Fruit fly (Drosophila melanogaster) whole organism, embryonic: ENCODE measurements around the gene CG10984.
A peak's percentile ranks its signal among the peaks of the same experiment; 100 is the strongest.

Experiments
- Atf-2 ChIP-seq: fragments of 200-800 bp; sonication (Bioruptor generic); optimal IDR thresholded peaks from 2 replicates; lab custom pipeline; 2016; ENCODE audit warnings: missing biosample characterization, missing genetic modification characterization
- Awh ChIP-seq: fragments of 200-800 bp; sonication (Bioruptor generic); IDR thresholded peaks from 2 replicates; pipeline ENCODE4, ENCODE4 v1.3.6; 2022; ENCODE audit warnings: missing biosample characterization, missing genetic modification characterization
- B-H2 ChIP-seq: fragments of 200-800 bp; sonication (Bioruptor generic); optimal IDR thresholded peaks from 2 replicates; lab custom pipeline; 2018; ENCODE audit warnings: missing biosample characterization, mild to moderate bottlenecking, missing genetic modification characterization
- CG10267 ChIP-seq: fragments of 200-800 bp; sonication (Bioruptor generic); optimal IDR thresholded peaks from 2 replicates; lab custom pipeline; 2018; ENCODE audit warnings: missing biosample characterization, mild to moderate bottlenecking, missing genetic modification characterization, moderate library complexity
- CG10274 ChIP-seq: fragments of 200-800 bp; sonication (Bioruptor generic); optimal IDR thresholded peaks from 3 replicates; lab custom pipeline; 2017; ENCODE audit warnings: missing biosample characterization, mild to moderate bottlenecking, missing genetic modification characterization
- CG13296 ChIP-seq: fragments of 200-800 bp; sonication (Bioruptor generic); optimal IDR thresholded peaks from 3 replicates; lab custom pipeline; 2018; ENCODE audit warnings: missing biosample characterization, mild to moderate bottlenecking, missing genetic modification characterization
- CG17829 ChIP-seq: fragments of 200-800 bp; optimal IDR thresholded peaks from 2 replicates; lab custom pipeline; 2019; ENCODE audit warnings: missing biosample characterization, mild to moderate bottlenecking, missing genetic modification characterization, moderate library complexity
- CG18011 ChIP-seq: fragments of 200-800 bp; sonication (Bioruptor generic); optimal IDR thresholded peaks from 2 replicates; lab custom pipeline; 2017; ENCODE audit warnings: missing biosample characterization, missing genetic modification characterization, mild to moderate bottlenecking, moderate library complexity, missing genotype
- CG2678 ChIP-seq: fragments of 200-800 bp; sonication (Bioruptor generic); optimal IDR thresholded peaks from 3 replicates; lab custom pipeline; 2019; ENCODE audit warnings: missing biosample characterization, mild to moderate bottlenecking, missing genetic modification characterization, moderate library complexity
- CG3163 ChIP-seq: fragments of 200-800 bp; sonication (Bioruptor generic); optimal IDR thresholded peaks from 3 replicates; lab custom pipeline; 2016; ENCODE audit warnings: missing biosample characterization, missing genetic modification characterization
- CG3281 ChIP-seq: fragments of 200-800 bp; sonication (Bioruptor generic); optimal IDR thresholded peaks from 3 replicates; lab custom pipeline; 2017; ENCODE audit warnings: missing biosample characterization, mild to moderate bottlenecking, missing genetic modification characterization
- CG34376 ChIP-seq: fragments of 200-800 bp; sonication (Bioruptor generic); optimal IDR thresholded peaks from 2 replicates; lab custom pipeline; 2018; ENCODE audit warnings: missing biosample characterization, mild to moderate bottlenecking, missing genetic modification characterization
- CG3995 ChIP-seq: fragments of 200-800 bp; sonication (Bioruptor generic); optimal IDR thresholded peaks from 3 replicates; lab custom pipeline; 2016; ENCODE audit warnings: missing biosample characterization, missing genetic modification characterization
- CG4328 ChIP-seq: fragments of 200-800 bp; sonication (Bioruptor generic); optimal IDR thresholded peaks from 3 replicates; lab custom pipeline; 2017; ENCODE audit warnings: missing biosample characterization, missing genetic modification reagents, missing genetic modification characterization
- CG9817 ChIP-seq: fragments of 200-800 bp; sonication (Bioruptor generic); optimal IDR thresholded peaks from 2 replicates; lab custom pipeline; 2018; ENCODE audit warnings: missing biosample characterization, mild to moderate bottlenecking, missing genetic modification characterization, moderate library complexity
- Chrac-16 ChIP-seq: fragments of 200-800 bp; sonication (Bioruptor generic); optimal IDR thresholded peaks from 3 replicates; lab custom pipeline; 2016; ENCODE audit warnings: missing biosample characterization, missing genetic modification characterization
- Dek ChIP-seq: fragments of 200-800 bp; sonication (Bioruptor generic); optimal IDR thresholded peaks from 3 replicates; lab custom pipeline; 2019; ENCODE audit warnings: missing biosample characterization, mild to moderate bottlenecking, missing genetic modification characterization, moderate library complexity
- Dfd ChIP-seq, 2 experiments: fragments of >200 bp; optimal IDR thresholded peaks; 2 replicates each; lab custom pipeline; 2017; ENCODE audit warnings: missing biosample characterization in 2 of 2, missing genetic modification characterization in 2 of 2
- Dref ChIP-seq: fragments of 200-800 bp; sonication (Bioruptor generic); IDR thresholded peaks from 2 replicates; pipeline ENCODE4 v1.3.6; 2022; ENCODE audit warnings: missing biosample characterization, missing genetic modification characterization
- E2f1 ChIP-seq: fragments of 200-800 bp; sonication (Bioruptor generic); IDR thresholded peaks from 2 replicates; pipeline ENCODE4 v1.3.6; 2022; ENCODE audit warnings: missing biosample characterization, missing genetic modification characterization
- HLH54F ChIP-seq: fragments of 200-800 bp; sonication (Bioruptor generic); optimal IDR thresholded peaks from 3 replicates; lab custom pipeline; 2016; ENCODE audit warnings: missing biosample characterization, missing genetic modification characterization
- Hr78 ChIP-seq, 2 experiments: fragments of 200-800 bp in 1 of 2; fragments of >200 bp in 1 of 2; sonication (Bioruptor generic) in 1 of 2; optimal IDR thresholded peaks; 2 replicates each; lab custom pipeline; 2017 to 2019; ENCODE audit warnings: missing biosample characterization in 2 of 2, missing genetic modification characterization in 2 of 2, mild to moderate bottlenecking in 1 of 2, moderate library complexity in 1 of 2
- Hsf ChIP-seq: fragments of 200-800 bp; sonication (Bioruptor generic); optimal IDR thresholded peaks from 3 replicates; lab custom pipeline; 2016; ENCODE audit warnings: missing biosample characterization, missing genetic modification characterization
- Med ChIP-seq: fragments of 200-800 bp; sonication (Bioruptor generic); peaks from one replicate; lab custom pipeline; 2016; ENCODE audit warnings: missing biosample characterization, missing genetic modification characterization, mild to moderate bottlenecking, inconsistent platforms, moderate library complexity
- Mrtf ChIP-seq: fragments of 200-800 bp; sonication (Bioruptor generic); IDR thresholded peaks from 3 replicates; pipeline ENCODE4 v1.3.6; 2022; ENCODE audit warnings: missing biosample characterization, missing genetic modification characterization
- Optix ChIP-seq: fragments of 200-800 bp; sonication (Bioruptor generic); IDR thresholded peaks from 3 replicates; pipeline ENCODE4 v1.3.6; 2022; ENCODE audit warnings: missing biosample characterization, missing genetic modification characterization
- Scr ChIP-seq: fragments of 200-800 bp; sonication (Bioruptor generic); IDR thresholded peaks from 2 replicates; pipeline ENCODE4 v1.3.6; 2022; ENCODE audit warnings: missing biosample characterization, missing genetic modification characterization; ENCODE audit not compliant: partially characterized antibody
- Sin3A ChIP-seq: fragments of >200 bp; optimal IDR thresholded peaks from 2 replicates; lab custom pipeline; 2018
- Sox102F ChIP-seq: fragments of 200-800 bp; sonication (Bioruptor generic); optimal IDR thresholded peaks from 2 replicates; lab custom pipeline; 2018; ENCODE audit warnings: missing biosample characterization, mild to moderate bottlenecking, missing genetic modification characterization, moderate library complexity
- Sry-δ ChIP-seq: fragments of 200-800 bp; sonication (Bioruptor generic); optimal IDR thresholded peaks from 2 replicates; lab custom pipeline; 2016; ENCODE audit warnings: missing biosample characterization, missing genetic modification characterization
- Trl ChIP-seq, 3 experiments: fragments of >200 bp in 2 of 3; fragments of 200-800 bp in 1 of 3; sonication (Bioruptor generic) in 1 of 3; optimal IDR thresholded peaks; 2 replicates in 1 of 3; 3 replicates in 2 of 3; lab custom pipeline; 2016 to 2017; ENCODE audit warnings: missing biosample characterization in 1 of 3, missing genetic modification characterization in 1 of 3
- Xbp1 ChIP-seq: fragments of 200-800 bp; sonication (Bioruptor generic); optimal IDR thresholded peaks from 3 replicates; lab custom pipeline; 2016; ENCODE audit warnings: missing biosample characterization, mild to moderate bottlenecking, missing genetic modification characterization
- cas ChIP-seq: fragments of 200-800 bp; sonication (Bioruptor generic); IDR thresholded peaks from 2 replicates; pipeline ENCODE4 v1.3.6; 2022; ENCODE audit warnings: missing biosample characterization, missing genetic modification characterization
- dati ChIP-seq: fragments of 200-800 bp; sonication (Bioruptor generic); IDR thresholded peaks from 2 replicates; pipeline ENCODE4 v1.3.6; 2022; ENCODE audit warnings: missing biosample characterization, missing genetic modification characterization
- dmrt99B ChIP-seq: fragments of 200-800 bp; sonication (Bioruptor generic); optimal IDR thresholded peaks from 2 replicates; lab custom pipeline; 2018; ENCODE audit warnings: missing biosample characterization, mild to moderate bottlenecking, missing genetic modification characterization, moderate library complexity
- ems ChIP-seq: fragments of 200-800 bp; sonication (Bioruptor generic); optimal IDR thresholded peaks from 3 replicates; lab custom pipeline; 2016; ENCODE audit warnings: missing biosample characterization, missing genetic modification characterization
- exex ChIP-seq: fragments of 200-800 bp; sonication (Bioruptor generic); optimal IDR thresholded peaks from 4 replicates; lab custom pipeline; 2018; ENCODE audit warnings: missing biosample characterization, mild to moderate bottlenecking, missing genetic modification characterization, moderate library complexity
- fru ChIP-seq: fragments of >200 bp; optimal IDR thresholded peaks from 2 replicates; lab custom pipeline; 2017
- grn ChIP-seq: fragments of 200-800 bp; sonication (Bioruptor generic); optimal IDR thresholded peaks from 3 replicates; lab custom pipeline; 2017; ENCODE audit warnings: missing biosample characterization, missing genetic modification characterization
- jing ChIP-seq: fragments of 200-800 bp; sonication (Bioruptor generic); optimal IDR thresholded peaks from 2 replicates; lab custom pipeline; 2018; ENCODE audit warnings: missing biosample characterization, mild to moderate bottlenecking, missing genetic modification characterization
- mirr ChIP-seq: fragments of 200-800 bp; sonication (Bioruptor generic); optimal IDR thresholded peaks from 3 replicates; lab custom pipeline; 2018; ENCODE audit warnings: missing biosample characterization, mild to moderate bottlenecking, missing genetic modification characterization
- nerfin-1 ChIP-seq: fragments of 200-800 bp; sonication (Bioruptor generic); optimal IDR thresholded peaks from 3 replicates; lab custom pipeline; 2019; ENCODE audit warnings: missing biosample characterization, mild to moderate bottlenecking, missing genetic modification characterization, moderate library complexity
- pho ChIP-seq: fragments of 200-800 bp; sonication (Bioruptor generic); optimal IDR thresholded peaks from 2 replicates; lab custom pipeline; 2016; ENCODE audit warnings: missing biosample characterization, missing genetic modification characterization
- pros ChIP-seq: fragments of 200-800 bp; sonication (Bioruptor generic); optimal IDR thresholded peaks from 3 replicates; lab custom pipeline; 2019; ENCODE audit warnings: missing biosample characterization, mild to moderate bottlenecking, missing genetic modification characterization, moderate library complexity
- sd ChIP-seq: fragments of 200-800 bp; sonication (Bioruptor generic); optimal IDR thresholded peaks from 3 replicates; lab custom pipeline; 2018; ENCODE audit warnings: missing biosample characterization, mild to moderate bottlenecking, missing genetic modification characterization, moderate library complexity
- sens ChIP-seq: fragments of 200-800 bp; sonication (Bioruptor generic); peaks from one replicate; lab custom pipeline; 2016; ENCODE audit warnings: missing biosample characterization, missing genetic modification characterization
- shn ChIP-seq: fragments of 200-800 bp; sonication (Bioruptor generic); optimal IDR thresholded peaks from 3 replicates; lab custom pipeline; 2016; ENCODE audit warnings: missing biosample characterization, missing genetic modification characterization
- sug ChIP-seq: fragments of 200-800 bp; optimal IDR thresholded peaks from 2 replicates; lab custom pipeline; 2019; ENCODE audit warnings: missing biosample characterization, mild to moderate bottlenecking, missing genetic modification characterization, moderate library complexity
- usp ChIP-seq: fragments of >200 bp; optimal IDR thresholded peaks from 2 replicates; lab custom pipeline; 2017; ENCODE audit warnings: missing biosample characterization, missing genetic modification characterization
- vnd ChIP-seq: fragments of 200-800 bp; sonication (Bioruptor generic); IDR thresholded peaks from 3 replicates; pipeline ENCODE4 v1.3.6; 2022; ENCODE audit warnings: missing biosample characterization, missing genetic modification characterization; ENCODE audit not compliant: partially characterized antibody

Gene CG10984

DNA sequence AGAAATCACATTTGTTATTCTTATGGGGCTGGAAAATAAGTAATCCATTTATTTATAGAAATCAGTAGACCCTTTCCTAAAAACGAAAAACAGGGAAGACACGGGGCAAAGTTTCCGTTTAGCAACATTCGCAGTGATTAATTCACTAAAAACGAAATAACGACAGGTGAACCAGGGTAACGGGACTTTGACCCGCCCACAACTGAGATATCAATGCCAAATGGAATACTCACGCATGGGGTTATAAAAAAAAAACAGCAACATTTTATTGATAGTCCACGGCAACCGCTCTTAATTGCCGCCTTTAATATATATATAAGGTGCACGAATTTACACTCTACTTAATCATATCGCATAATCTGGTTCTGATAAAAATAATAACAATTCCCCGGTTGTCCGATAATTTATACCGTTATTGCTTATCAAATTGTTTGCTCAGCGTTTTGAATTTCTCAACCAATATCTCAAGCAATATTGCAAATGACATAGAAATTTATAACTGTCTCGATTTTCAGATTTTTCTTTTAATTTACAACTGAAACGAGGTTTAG lies 41.8 kb downstream of the CG10984 start:
- peak; percentile 56 for TF ChIP-seq grn (GFP tag; lab: Kevin White, UChicago)
- peak; percentile 2 for TF ChIP-seq B-H2 (GFP tag; lab: Kevin White, UChicago)
- no peak for TF ChIP-seq shn
- no peak for TF ChIP-seq Hsf (GFP tag; lab: Kevin White, UChicago)
- TF ChIP-seq sug = peak; percentile 43
- TF ChIP-seq CG3995 (GFP tag; lab: Kevin White, UChicago) = peak; percentile 73
- peak; percentile 73 for TF ChIP-seq mirr
- TF ChIP-seq Optix (GFP tag; lab: Robert Waterston, UW) = no peak
- TF ChIP-seq CG34376 (GFP tag; lab: Kevin White, UChicago) = peak; percentile 90
- TF ChIP-seq sens (GFP tag; lab: Kevin White, UChicago) = peak; percentile 16
- peak; percentile 68 for TF ChIP-seq Med
- TF ChIP-seq exex (tag; lab: Kevin White, UChicago) = peak; percentile 94
- no peak for TF ChIP-seq Xbp1 (GFP tag; lab: Kevin White, UChicago)
- TF ChIP-seq sd (tag; lab: Kevin White, UChicago) = peak; percentile 34
- no peak for TF ChIP-seq Dek

dm6 chr3L:12792933-12793448 lies 43.1 kb downstream of the CG10984 start:
- peak; percentile 90 for TF ChIP-seq CG2678 (tag; lab: Kevin White, UChicago)
- TF ChIP-seq HLH54F (GFP tag; lab: Kevin White, UChicago) = peak; percentile 30
- TF ChIP-seq CG13296 (GFP tag; lab: Kevin White, UChicago) = peak; percentile 75
- peak in 1 of 2 experiments; percentile 21 for TF ChIP-seq Hr78 (GFP tag; optimal IDR thresholded peaks at IDR 0.05; lab: Kevin White, UChicago)
- no peak for TF ChIP-seq usp
- TF ChIP-seq Awh (GFP tag; lab: Robert Waterston, UW) = peak; percentile 55; the same call in 1 of the 2 replicates
- TF ChIP-seq sd (tag; lab: Kevin White, UChicago) = peak; percentile 56
- TF ChIP-seq Sox102F = peak; percentile 61
- TF ChIP-seq pros = no peak
- TF ChIP-seq Scr (GFP tag; lab: Robert Waterston, UW) = no peak
- no peak for TF ChIP-seq CG9817
- no peak for TF ChIP-seq Sin3A
- TF ChIP-seq fru = no peak
- no peak for TF ChIP-seq dati (GFP tag; lab: Robert Waterston, UW)
- TF ChIP-seq dmrt99B (tag; lab: Kevin White, UChicago) = peak; percentile 76
- TF ChIP-seq Dfd (GFP tag; optimal IDR thresholded peaks at IDR 0.05; lab: Kevin White, UChicago) = no peak
- TF ChIP-seq ems (GFP tag; lab: Kevin White, UChicago) = no peak
- TF ChIP-seq CG3281 = peak; percentile 72
- TF ChIP-seq Mrtf (GFP tag; lab: Robert Waterston, UW) = no peak
- TF ChIP-seq Atf-2 (GFP tag; lab: Kevin White, UChicago) = no peak
- TF ChIP-seq nerfin-1 (tag; lab: Kevin White, UChicago) = peak; percentile 54
- no peak for TF ChIP-seq Trl (optimal IDR thresholded peaks at IDR 0.05; lab: Kevin White, UChicago)
- no peak for TF ChIP-seq Trl (GFP tag; optimal IDR thresholded peaks at IDR 0.05; lab: Kevin White, UChicago)
- TF ChIP-seq Chrac-16 = peak; percentile 47
- no peak for TF ChIP-seq Sry-δ (GFP tag; lab: Kevin White, UChicago)
- peak; percentile 1 for TF ChIP-seq CG10274
- peak; percentile 65 for TF ChIP-seq CG10267
- TF ChIP-seq vnd (GFP tag; lab: Robert Waterston, UW) = no peak
- peak; percentile 18 for TF ChIP-seq pho (GFP tag; lab: Kevin White, UChicago)
- TF ChIP-seq CG3163 (GFP tag; lab: Kevin White, UChicago) = no peak
- no peak; the same call in 1 of the 2 replicates for TF ChIP-seq E2f1 (GFP tag; lab: Robert Waterston, UW)
- TF ChIP-seq cas (GFP tag; lab: Robert Waterston, UW) = no peak
- no peak for TF ChIP-seq Dref (GFP tag; lab: Robert Waterston, UW)
- TF ChIP-seq CG4328 (GFP tag; lab: Kevin White, UChicago) = no peak
- TF ChIP-seq CG17829 (tag; lab: Kevin White, UChicago) = peak; percentile 67
- TF ChIP-seq jing (GFP tag; lab: Kevin White, UChicago) = no peak
- no peak for TF ChIP-seq CG18011 (GFP tag; lab: Kevin White, UChicago)
